ENCODE assay signal across 5 worm cellular contexts in the genomic region with DNA sequence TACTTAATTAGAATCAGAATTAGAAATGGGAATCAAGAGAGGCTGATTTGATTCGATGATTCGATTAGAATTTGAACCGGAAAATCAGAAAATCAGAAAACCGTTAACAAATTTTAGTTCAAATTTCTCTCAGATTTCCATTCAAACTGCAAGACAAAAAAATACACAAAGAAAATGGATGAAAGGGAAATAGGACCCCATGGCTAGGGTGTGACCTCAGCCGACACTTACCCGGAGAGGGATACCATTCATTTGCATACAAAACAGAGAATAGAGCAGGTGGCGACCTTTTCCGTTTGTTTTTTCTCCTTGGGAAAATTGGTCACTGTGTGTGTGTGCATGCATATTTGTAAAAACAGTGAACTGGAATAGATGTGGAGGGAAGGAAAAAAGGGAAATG.
TF ChIP-seq lines count a peak whose summit lies in the region.

No protein-coding gene starts in this region.

TF ChIP-seq in whole organism, L1 larva, 84 proteins besides CTCF, POLR2A, EP300 and RAD21 (continues in another document):
- TF ChIP-seq ceh-63 (GFP tag; optimal IDR thresholded peaks at IDR 0.05; lab: Kevin White, UChicago) = no peak
- no peak for TF ChIP-seq efl-3 (GFP tag; optimal IDR thresholded peaks at IDR 0.05; lab: Kevin White, UChicago)
- TF ChIP-seq lin-14 (GFP tag; optimal IDR thresholded peaks at IDR 0.05; lab: Kevin White, UChicago) = peak; percentile 3
- TF ChIP-seq ets-5 (GFP tag; IDR thresholded peaks at IDR 0.05; lab: Robert Waterston, UW) = no peak
- no peak for TF ChIP-seq lin-15B (tag; optimal IDR thresholded peaks at IDR 0.05; lab: Kevin White, UChicago)
- no peak for TF ChIP-seq elt-3 (tag; optimal IDR thresholded peaks at IDR 0.05; lab: Kevin White, UChicago)
- no peak for TF ChIP-seq grh-1 (GFP tag; IDR thresholded peaks at IDR 0.05; lab: Robert Waterston, UW)
- TF ChIP-seq nhr-85 (tag; lab: Kevin White, UChicago) = peak; percentile 72
- TF ChIP-seq unc-30 (tag; optimal IDR thresholded peaks at IDR 0.05; lab: Kevin White, UChicago) = no peak
- TF ChIP-seq pqm-1 (tag; optimal IDR thresholded peaks at IDR 0.05; lab: Kevin White, UChicago) = no peak
- no peak for TF ChIP-seq nhr-84 (tag; optimal IDR thresholded peaks at IDR 0.05; lab: Kevin White, UChicago)
- no peak for TF ChIP-seq unc-130 (tag; optimal IDR thresholded peaks at IDR 0.05; lab: Kevin White, UChicago)
- no peak for TF ChIP-seq tlp-1 (tag; optimal IDR thresholded peaks at IDR 0.05; lab: Kevin White, UChicago)
- TF ChIP-seq fkh-4 (tag; optimal IDR thresholded peaks at IDR 0.05; lab: Kevin White, UChicago; ENCODE audit: borderline replicate concordance) = no peak
- no peak for TF ChIP-seq nhr-20 (tag; optimal IDR thresholded peaks at IDR 0.05; lab: Kevin White, UChicago)
- no peak for TF ChIP-seq skn-1 (tag; optimal IDR thresholded peaks at IDR 0.05; lab: Kevin White, UChicago)
- TF ChIP-seq ama-1 (optimal IDR thresholded peaks at IDR 0.05; lab: Kevin White, UChicago) = no peak
- TF ChIP-seq alr-1 (tag; optimal IDR thresholded peaks at IDR 0.05; lab: Kevin White, UChicago; ENCODE audit: borderline replicate concordance) = no peak

TF ChIP-seq in whole organism, L2 larva, 48 proteins besides CTCF, POLR2A, EP300 and RAD21:
- TF ChIP-seq sma-9 (GFP tag; optimal IDR thresholded peaks at IDR 0.05; lab: Kevin White, UChicago) (no peak), sma-9 (tag; optimal IDR thresholded peaks at IDR 0.05; lab: Kevin White, UChicago) (no peak), nhr-25 (tag; optimal IDR thresholded peaks at IDR 0.05; lab: Kevin White, UChicago) (peak; percentile 15), mbf-1 (tag; optimal IDR thresholded peaks at IDR 0.05; lab: Kevin White, UChicago) (no peak), ztf-11 (tag; optimal IDR thresholded peaks at IDR 0.05; lab: Kevin White, UChicago) (no peak), nhr-77 (tag; optimal IDR thresholded peaks at IDR 0.05; lab: Kevin White, UChicago) (no peak), ztf-4 (tag; optimal IDR thresholded peaks at IDR 0.05; lab: Kevin White, UChicago) (no peak)
TF ChIP-seq in whole organism, L2 larva: peak in this region for 1.

TF ChIP-seq in whole organism, early embryonic, 17 proteins besides CTCF, POLR2A, EP300 and RAD21:
- TF ChIP-seq hmg-4 (GFP tag; optimal IDR thresholded peaks at IDR 0.05; lab: Kevin White, UChicago) (peak; percentile 17), tbx-37 (GFP tag; conservative IDR thresholded peaks at IDR 0.05; lab: Robert Waterston, UW) (0 out of 2 replicates have a peak, but pooled peaks have one; percentile 18), sea-1 (GFP tag; conservative IDR thresholded peaks at IDR 0.05; lab: Robert Waterston, UW) (no peak), ama-1 (optimal IDR thresholded peaks at IDR 0.05; lab: Kevin White, UChicago) (no peak), pes-1 (GFP tag; IDR thresholded peaks at IDR 0.05; lab: Robert Waterston, UW) (no peak)

TF ChIP-seq in whole organism, late embryonic, 69 proteins besides CTCF, POLR2A, EP300 and RAD21:
- TF ChIP-seq ttx-3 (tag; optimal IDR thresholded peaks at IDR 0.05; lab: Kevin White, UChicago) (no peak), K09A11.1 (tag; optimal IDR thresholded peaks at IDR 0.05; lab: Kevin White, UChicago; ENCODE audit: insufficient read depth) (no peak), ama-1 (optimal IDR thresholded peaks at IDR 0.05; lab: Kevin White, UChicago) (no peak), ceh-31 (tag; optimal IDR thresholded peaks at IDR 0.05; lab: Kevin White, UChicago) (peak; percentile 32), sox-2 (GFP tag; IDR thresholded peaks at IDR 0.05; lab: Robert Waterston, UW) (peak; percentile 55; the same call in 1 of the 2 replicates)

TF ChIP-seq in whole organism, mixed stage, embryonic, 35 proteins besides CTCF, POLR2A, EP300 and RAD21:
- TF ChIP-seq ces-1 (GFP tag; optimal IDR thresholded peaks at IDR 0.05; lab: Kevin White, UChicago) = peak; percentile 46
- no peak for TF ChIP-seq flh-1 (GFP tag; optimal IDR thresholded peaks at IDR 0.05; lab: Kevin White, UChicago)
- TF ChIP-seq cnd-1 (tag; optimal IDR thresholded peaks at IDR 0.05; lab: Kevin White, UChicago) = peak; percentile 19
- peak; percentile 95 for TF ChIP-seq nhr-2 (tag; optimal IDR thresholded peaks at IDR 0.05; lab: Kevin White, UChicago)
